Fruit fly (Drosophila melanogaster) Kc167 (cell line): ENCODE results near the gene CG14377.

ENCODE experiments used
- Myc ChIP-seq: fragments of >200 bp; optimal IDR thresholded peaks from 2 replicates; lab custom pipeline; 2017; ENCODE audit warnings: missing external identifiers
- Sin3A ChIP-seq: fragments of >200 bp; optimal IDR thresholded peaks from 2 replicates; lab custom pipeline; 2018; ENCODE audit warnings: missing external identifiers
- h ChIP-seq: fragments of >200 bp; optimal IDR thresholded peaks from 3 replicates; lab custom pipeline; 2018; ENCODE audit warnings: missing external identifiers
- insv ChIP-seq: fragments of >200 bp; optimal IDR thresholded peaks from 3 replicates; lab custom pipeline; 2018; ENCODE audit warnings: missing external identifiers
- psq ChIP-seq: fragments of >200 bp; optimal IDR thresholded peaks from 2 replicates; lab custom pipeline; 2017; ENCODE audit warnings: missing external identifiers
- ttk ChIP-seq: sonication (Bioruptor generic); optimal IDR thresholded peaks from 2 replicates; lab custom pipeline; 2017; ENCODE audit warnings: missing external identifiers

CG14377 gene

dm6 chr3R:13400902-13401721, 3.5 kb downstream of the CG14377 start:
- no peak for TF ChIP-seq Sin3A (lab: Kevin White, UChicago)
- no peak for TF ChIP-seq Myc (lab: Kevin White, UChicago)
- no peak for TF ChIP-seq psq (lab: Kevin White, UChicago)
- TF ChIP-seq insv = no peak
- no peak for TF ChIP-seq ttk (lab: Kevin White, UChicago)
- TF ChIP-seq h (lab: Kevin White, UChicago) = no peak

dm6 chr3R:13401722-13402296, 4.2 kb downstream of the CG14377 start, which contains the start of gene GILT1:
TSS of gene GILT1 (minus strand) at chr3R:13401862.
- TF ChIP-seq insv (no peak), h (lab: Kevin White, UChicago) (no peak), psq (lab: Kevin White, UChicago) (no peak), Sin3A (lab: Kevin White, UChicago) (no peak), Myc (lab: Kevin White, UChicago) (no peak), ttk (lab: Kevin White, UChicago) (no peak)

dm6 chr3R:13403032-13403459, 5.4 kb downstream of the CG14377 start, which contains the start of gene Dpm3:
TSS of gene Dpm3 (minus strand) at chr3R:13403051.
- TF ChIP-seq psq (lab: Kevin White, UChicago) (no peak), Sin3A (lab: Kevin White, UChicago) (no peak), insv (no peak), h (lab: Kevin White, UChicago) (no peak), Myc (lab: Kevin White, UChicago) (no peak), ttk (lab: Kevin White, UChicago) (no peak)

dm6 chr3R:13404841-13405441, 7.3 kb downstream of the CG14377 start, which contains the start of gene yellow-e3:
TSS of gene yellow-e3 (minus strand) at chr3R:13404870.
- TF ChIP-seq insv (no peak), ttk (lab: Kevin White, UChicago) (no peak), Sin3A (lab: Kevin White, UChicago) (no peak), h (lab: Kevin White, UChicago) (no peak), Myc (lab: Kevin White, UChicago) (no peak), psq (lab: Kevin White, UChicago) (no peak)

- TF ChIP-seq insv (no peak), Sin3A (lab: Kevin White, UChicago) (no peak), psq (lab: Kevin White, UChicago) (no peak), h (lab: Kevin White, UChicago) (no peak), ttk (lab: Kevin White, UChicago) (no peak), Myc (lab: Kevin White, UChicago) (no peak)
Observed at dm6 chr3R:13406898-13407297, 9.3 kb downstream of the CG14377 start, which contains the start of gene yellow-e2. TSS of gene yellow-e2 (minus strand) at chr3R:13406998.

DNA sequence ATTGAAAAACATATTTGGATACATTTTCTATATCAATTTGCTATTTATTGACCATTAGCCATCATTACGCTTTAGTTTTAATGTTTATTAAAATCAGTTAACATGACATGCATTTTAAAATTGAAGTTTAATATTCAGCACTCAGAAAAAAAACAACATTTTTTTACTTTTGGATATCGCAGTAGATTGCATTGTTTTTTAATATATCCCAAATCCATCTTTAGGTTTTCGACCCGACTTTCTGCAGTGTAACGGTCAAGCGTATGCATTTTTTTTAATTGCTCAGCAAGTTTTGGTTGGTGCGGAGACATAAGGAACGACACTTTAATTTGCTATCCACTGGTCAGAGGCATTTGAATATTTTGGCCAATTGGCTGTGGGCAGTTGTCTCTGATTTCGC, 15.1 kb downstream of the CG14377 start:
- TF ChIP-seq Myc (lab: Kevin White, UChicago) (no peak), h (lab: Kevin White, UChicago) (no peak), Sin3A (lab: Kevin White, UChicago) (no peak)

DNA sequence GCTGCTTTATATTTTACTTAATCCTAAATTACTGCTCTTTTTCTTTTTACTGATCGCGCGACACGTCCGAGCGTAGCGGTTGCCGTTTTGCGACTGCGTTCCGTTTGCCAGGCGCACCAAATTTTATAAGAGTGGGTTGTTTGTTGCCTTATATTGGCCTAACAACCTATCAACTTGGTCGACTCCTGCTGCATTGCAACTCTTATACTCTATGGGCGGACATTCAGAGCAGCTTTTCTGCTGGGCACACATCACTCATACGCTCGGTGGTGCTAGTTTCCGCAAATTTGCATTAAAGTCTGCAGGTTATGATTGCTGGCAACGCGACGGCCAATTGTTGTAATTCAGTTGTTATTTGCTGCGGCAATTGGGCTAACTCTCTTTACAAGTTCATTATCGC, 17.6 kb downstream of the CG14377 start, which contains the start of gene yellow-e:
Gene yellow-e (minus strand): TSS at position 101 of the 400 bp plus-strand sequence.
- TF ChIP-seq ttk (lab: Kevin White, UChicago) = no peak
- no peak for TF ChIP-seq insv
- no peak for TF ChIP-seq psq (lab: Kevin White, UChicago)
- no peak for TF ChIP-seq h (lab: Kevin White, UChicago)
- TF ChIP-seq Myc (lab: Kevin White, UChicago) = no peak
- TF ChIP-seq Sin3A (lab: Kevin White, UChicago) = no peak

DNA sequence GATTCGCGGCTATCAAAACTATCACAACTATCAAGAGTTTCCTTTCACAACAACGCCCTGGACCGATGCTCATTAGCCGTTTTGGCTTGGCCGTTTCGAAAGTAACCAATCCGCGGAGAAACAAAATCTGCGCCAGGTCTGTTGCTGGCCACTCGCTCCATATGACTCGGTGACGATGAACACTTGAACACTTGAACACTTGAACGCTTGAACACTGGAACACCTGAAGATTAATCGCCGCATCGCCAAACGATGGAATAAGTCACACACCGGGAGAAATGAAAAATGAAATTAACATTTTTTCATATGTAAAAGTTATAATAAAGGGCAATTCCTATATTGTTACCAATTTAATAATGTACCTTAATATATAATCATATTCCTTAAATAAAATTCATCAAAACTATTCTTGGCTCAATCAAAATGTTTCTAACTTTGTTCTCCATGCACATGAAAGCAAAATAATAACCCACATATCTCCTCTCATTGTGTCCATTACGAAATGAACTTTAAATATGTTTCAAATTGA, 19.5 kb downstream of the CG14377 start:
- TF ChIP-seq Myc (lab: Kevin White, UChicago) = no peak
- no peak for TF ChIP-seq insv
- no peak for TF ChIP-seq h (lab: Kevin White, UChicago)
- TF ChIP-seq psq (lab: Kevin White, UChicago) = no peak
- no peak for TF ChIP-seq Sin3A (lab: Kevin White, UChicago)
- no peak for TF ChIP-seq ttk (lab: Kevin White, UChicago)

DNA sequence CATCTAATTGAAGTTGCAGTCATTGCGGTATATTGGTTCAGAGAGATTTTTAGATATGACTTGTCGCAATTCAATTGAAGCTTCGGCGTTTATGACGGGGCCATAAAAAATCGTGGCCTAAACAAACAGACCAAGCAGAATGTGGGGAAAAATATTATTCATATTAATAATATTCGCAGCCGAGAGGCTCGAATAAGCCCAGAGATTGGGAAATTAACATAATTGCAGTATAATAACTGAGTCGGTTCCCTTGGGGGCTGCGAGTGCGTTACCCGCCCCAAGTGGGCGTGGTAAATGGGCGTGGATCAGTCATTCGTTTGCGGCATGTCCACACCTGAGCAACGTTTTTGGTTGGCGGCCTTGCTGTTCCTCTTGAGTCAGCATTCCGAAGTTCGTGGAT, 22.3 kb downstream of the CG14377 start, which contains the start of gene Ir87a:
Gene Ir87a (plus strand): TSS at position 301 of the 400 bp plus-strand sequence.
- TF ChIP-seq ttk (lab: Kevin White, UChicago) = no peak
- TF ChIP-seq Myc (lab: Kevin White, UChicago) = no peak

dm6 chr3R:13422178-13422577, 24.5 kb downstream of the CG14377 start:
- TF ChIP-seq h (lab: Kevin White, UChicago) = no peak
- TF ChIP-seq insv = no peak
- no peak for TF ChIP-seq Myc (lab: Kevin White, UChicago)
- TF ChIP-seq ttk (lab: Kevin White, UChicago) = no peak
- no peak for TF ChIP-seq psq (lab: Kevin White, UChicago)
- TF ChIP-seq Sin3A (lab: Kevin White, UChicago) = no peak

DNA sequence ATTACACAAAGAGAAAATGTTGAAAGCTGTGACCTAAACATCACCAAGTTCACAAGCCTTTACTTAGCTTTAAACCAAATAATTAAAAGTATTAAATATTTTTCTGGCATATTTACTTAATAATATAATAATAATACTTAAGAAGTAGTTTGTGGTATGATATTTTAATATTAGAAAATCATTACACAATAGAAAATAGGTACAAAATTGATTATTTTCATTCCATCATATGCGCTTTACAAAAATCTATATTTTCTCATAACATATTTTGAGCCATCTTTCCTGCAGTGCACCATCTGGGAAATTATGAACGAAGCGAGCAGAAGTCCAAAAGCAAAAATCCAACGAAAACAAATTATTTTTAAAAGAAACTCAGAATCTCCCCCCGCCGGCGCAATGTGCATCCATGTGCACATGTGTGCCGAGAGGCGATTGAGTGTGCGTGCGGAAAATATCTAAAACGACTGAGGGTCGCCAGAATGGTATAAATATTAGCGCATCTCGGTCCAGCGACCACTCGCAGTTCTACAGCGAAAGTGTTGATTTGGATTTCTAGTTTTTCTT, 27.9 kb downstream of the CG14377 start, which contains the start of gene Act87E:
Gene Act87E (plus strand): TSS at position 514 of the 564 bp plus-strand sequence.
- no peak for TF ChIP-seq Sin3A (lab: Kevin White, UChicago)
- TF ChIP-seq h (lab: Kevin White, UChicago) = no peak
- TF ChIP-seq Myc (lab: Kevin White, UChicago) = no peak
- TF ChIP-seq ttk (lab: Kevin White, UChicago) = no peak
- TF ChIP-seq psq (lab: Kevin White, UChicago) = no peak
